Worm (Caenorhabditis elegans): Measurements from ENCODE around the gene C16C8.20.

C16C8.20 gene

DNA sequence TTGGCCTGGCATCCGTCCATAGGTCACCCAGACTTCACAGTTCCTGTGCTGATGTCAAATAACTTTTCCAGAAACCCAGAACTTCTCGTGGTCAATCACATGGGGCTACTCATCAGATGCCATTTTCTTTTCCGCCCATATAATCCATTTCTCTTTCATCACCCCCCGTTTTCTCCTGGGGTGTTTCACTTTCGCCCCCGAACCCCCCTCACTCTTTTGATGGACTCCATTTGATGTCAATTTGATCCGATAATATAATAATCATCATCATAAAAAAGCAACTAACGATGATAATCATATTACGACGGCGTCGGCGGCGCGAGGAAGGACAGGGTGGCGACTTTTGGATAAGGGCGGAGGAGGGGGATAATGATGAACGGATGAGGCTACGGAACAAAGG lies 8.5 kb upstream of the C16C8.20 start:
- TF ChIP-seq hlh-12 (tag; optimal IDR thresholded peaks at IDR 0.05) (no peak), ekl-4 (GFP tag; IDR thresholded peaks at IDR 0.05) (no peak), him-1 (tag; optimal IDR thresholded peaks at IDR 0.05) (no peak), athp-1 (tag; optimal IDR thresholded peaks at IDR 0.05) (no peak), snpc-1.1 (tag; optimal IDR thresholded peaks at IDR 0.05; ENCODE audit: insufficient read depth) (no peak), rcor-1 (GFP tag; IDR thresholded peaks at IDR 0.05) (no peak), egl-44 (GFP tag; IDR thresholded peaks at IDR 0.05) (no peak), nfyb-1 (GFP tag; IDR thresholded peaks at IDR 0.05) (no peak)

DNA sequence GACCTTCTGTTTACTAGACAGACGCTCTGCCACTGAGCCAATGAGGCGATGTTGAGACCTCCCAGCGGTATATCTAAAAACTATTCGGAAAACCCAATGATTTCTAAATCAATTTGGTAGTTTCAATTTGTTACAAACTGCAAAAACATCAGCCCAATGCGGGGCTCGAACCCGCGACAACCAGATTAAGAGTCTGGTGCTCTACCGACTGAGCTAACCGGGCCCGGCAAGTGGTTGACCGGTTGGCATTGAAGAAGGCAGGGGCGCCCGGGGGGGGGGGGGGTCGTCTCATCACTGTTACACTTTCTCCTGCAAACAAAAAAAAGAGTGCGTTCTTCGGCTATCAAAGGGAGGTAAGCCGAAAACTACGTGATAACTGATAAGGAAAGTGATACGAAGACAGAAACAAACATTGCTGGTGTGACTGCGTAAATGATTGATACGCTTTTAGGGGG lies 7.5 kb upstream of the C16C8.20 start:
- peak; percentile 75 for TF ChIP-seq atf-7 (tag; optimal IDR thresholded peaks at IDR 0.05)
- TF ChIP-seq Y53F4B.3 (GFP tag; IDR thresholded peaks at IDR 0.05): no peak
- TF ChIP-seq sdz-38 (tag; optimal IDR thresholded peaks at IDR 0.05): no peak
- peak; percentile 49; the same call in 1 of the 2 replicates for TF ChIP-seq B0019.2 (GFP tag; conservative IDR thresholded peaks at IDR 0.05)
- TF ChIP-seq nhr-80 (tag; optimal IDR thresholded peaks at IDR 0.05): peak; percentile 79
- peak; percentile 65 for TF ChIP-seq lsl-1 (GFP tag; optimal IDR thresholded peaks at IDR 0.05)
- no peak for TF ChIP-seq tbx-9 (tag; optimal IDR thresholded peaks at IDR 0.05; ENCODE audit: borderline replicate concordance)
- TF ChIP-seq ceh-91 (GFP tag; IDR thresholded peaks at IDR 0.05): 0 out of 2 replicates have a peak, but pooled peaks have one; percentile 21
- peak; percentile 73 for TF ChIP-seq sptf-2 (GFP tag; optimal IDR thresholded peaks at IDR 0.05)
- no peak for TF ChIP-seq F57C9.4 (tag; optimal IDR thresholded peaks at IDR 0.05)
- TF ChIP-seq nfya-1 (tag; optimal IDR thresholded peaks at IDR 0.05; ENCODE audit: borderline replicate concordance, insufficient read depth): no peak
- TF ChIP-seq ZK185.1 (tag; optimal IDR thresholded peaks at IDR 0.05; ENCODE audit: poor library complexity, severe bottlenecking): no peak
- TF ChIP-seq bed-2 (GFP tag; IDR thresholded peaks at IDR 0.05): no peak
- TF ChIP-seq T26A5.8 (tag; optimal IDR thresholded peaks at IDR 0.05): peak; percentile 52
- peak; percentile 69 for TF ChIP-seq nhr-27 (tag; optimal IDR thresholded peaks at IDR 0.05)
- TF ChIP-seq aptf-3 (GFP tag; IDR thresholded peaks at IDR 0.05): 0 out of 2 replicates have a peak, but pooled peaks have one; percentile 37
- TF ChIP-seq B0035.1 (tag; optimal IDR thresholded peaks at IDR 0.05): peak; percentile 27
- TF ChIP-seq Y67H2A.10 (GFP tag; conservative IDR thresholded peaks at IDR 0.05): no peak
- TF ChIP-seq attf-6 (GFP tag; IDR thresholded peaks at IDR 0.05): 0 out of 2 replicates have a peak, but pooled peaks have one; percentile 39
- peak; percentile 46 for TF ChIP-seq gei-17 (GFP tag; optimal IDR thresholded peaks at IDR 0.05)
- TF ChIP-seq ztf-6 (GFP tag; IDR thresholded peaks at IDR 0.05): no peak
- peak; percentile 43; the same call in 1 of the 2 replicates for TF ChIP-seq rcor-1 (GFP tag; IDR thresholded peaks at IDR 0.05)
- TF ChIP-seq ceh-27 (GFP tag; optimal IDR thresholded peaks at IDR 0.05): peak; percentile 48
- TF ChIP-seq F10E7.11 (tag; optimal IDR thresholded peaks at IDR 0.05): peak; percentile 65
- peak; percentile 11 for TF ChIP-seq snpc-3.4 (tag; optimal IDR thresholded peaks at IDR 0.05)
- TF ChIP-seq lsy-27 (tag; optimal IDR thresholded peaks at IDR 0.05; ENCODE audit: borderline replicate concordance, insufficient read depth): no peak
- TF ChIP-seq lag-1 (GFP tag; IDR thresholded peaks at IDR 0.05): no peak
- TF ChIP-seq lin-26 (GFP tag; IDR thresholded peaks at IDR 0.05): peak; percentile 96
- peak; percentile 80 for TF ChIP-seq mcd-1 (GFP tag; IDR thresholded peaks at IDR 0.05)
- TF ChIP-seq hmg-1.2 (GFP tag; IDR thresholded peaks at IDR 0.05): peak; percentile 74
- peak; percentile 80 for TF ChIP-seq T07F8.4 (tag; optimal IDR thresholded peaks at IDR 0.05)
- TF ChIP-seq unc-62 (GFP tag; optimal IDR thresholded peaks at IDR 0.05): no peak
- TF ChIP-seq mxl-1 (tag; optimal IDR thresholded peaks at IDR 0.05): peak; percentile 58
- TF ChIP-seq dox-1 (GFP tag; IDR thresholded peaks at IDR 0.05): peak; percentile 92
- TF ChIP-seq Y53G8AR.9 (GFP tag; conservative IDR thresholded peaks at IDR 0.05): peak; percentile 73; the same call in 1 of the 2 replicates
- TF ChIP-seq zim-3 (tag; optimal IDR thresholded peaks at IDR 0.05): peak; percentile 71
- TF ChIP-seq attf-5 (GFP tag; optimal IDR thresholded peaks at IDR 0.05): peak; percentile 55
- TF ChIP-seq B0261.1 (tag; optimal IDR thresholded peaks at IDR 0.05): peak; percentile 97
- no peak for TF ChIP-seq hlh-26 (GFP tag; conservative IDR thresholded peaks at IDR 0.05)
- TF ChIP-seq mel-28 (tag; optimal IDR thresholded peaks at IDR 0.05; ENCODE audit: borderline replicate concordance): no peak

Measured in whole organism, young adult.